Fruit fly (Drosophila melanogaster) whole organism, wandering third instar larva: ENCODE measurements around the gene CG7142.

Experiments
- Abd-B ChIP-seq: fragments of >200 bp; optimal IDR thresholded peaks from 2 replicates; lab custom pipeline; 2017; ENCODE audit warnings: missing biosample characterization, missing genetic modification characterization
- CG32264 ChIP-seq: fragments of 200-800 bp; sonication (Bioruptor generic); optimal IDR thresholded peaks from 2 replicates; lab custom pipeline; 2016; ENCODE audit warnings: missing biosample characterization, missing genetic modification characterization
- CrebA ChIP-seq: fragments of 200-800 bp; sonication (Bioruptor generic); optimal IDR thresholded peaks from 2 replicates; lab custom pipeline; 2016; ENCODE audit warnings: missing biosample characterization, mild to moderate bottlenecking, missing genetic modification characterization, borderline replicate concordance
- Dfd ChIP-seq: fragments of >200 bp; optimal IDR thresholded peaks from 2 replicates; lab custom pipeline; 2017; ENCODE audit warnings: missing biosample characterization, missing genetic modification characterization
- Dif ChIP-seq: fragments of 200-275, 200-300 bp; sonication (Bioruptor generic); optimal IDR thresholded peaks from 2 replicates; lab custom pipeline; 2018; ENCODE audit warnings: missing biosample characterization, missing genetic modification characterization; ENCODE audit not compliant: partially characterized antibody
- GATAd ChIP-seq: sonication (Bioruptor generic); optimal IDR thresholded peaks from 2 replicates; lab custom pipeline; 2016; ENCODE audit warnings: missing biosample characterization, missing genetic modification characterization
- Hnf4 ChIP-seq: fragments of 200-800 bp; sonication (Bioruptor generic); optimal IDR thresholded peaks from 2 replicates; lab custom pipeline; 2016; ENCODE audit warnings: missing biosample characterization, mild to moderate bottlenecking, missing genetic modification characterization
- Hr78 ChIP-seq: fragments of >200 bp; optimal IDR thresholded peaks from 2 replicates; lab custom pipeline; 2017; ENCODE audit warnings: missing biosample characterization, missing genetic modification characterization
- Hr83 ChIP-seq: fragments of 200-300 bp; sonication (Bioruptor generic); optimal IDR thresholded peaks from 2 replicates; lab custom pipeline; 2016; ENCODE audit warnings: missing biosample characterization, mild to moderate bottlenecking, missing genetic modification characterization, moderate library complexity; ENCODE audit not compliant: poor library complexity, severe bottlenecking
- Jra ChIP-seq: sonication (Bioruptor generic); optimal IDR thresholded peaks from 2 replicates; lab custom pipeline; 2016; ENCODE audit warnings: missing biosample characterization, missing genetic modification characterization
- Mio ChIP-seq: sonication (Bioruptor generic); optimal IDR thresholded peaks from 2 replicates; lab custom pipeline; 2016; ENCODE audit warnings: missing biosample characterization, missing genetic modification characterization
- Myc ChIP-seq: fragments of >200 bp; optimal IDR thresholded peaks from 2 replicates; lab custom pipeline; 2017
- N ChIP-seq: fragments of >200 bp; optimal IDR thresholded peaks from 2 replicates; lab custom pipeline; 2018; ENCODE audit warnings: missing biosample characterization, missing external identifiers, missing genetic modification characterization
- OdsH ChIP-seq: fragments of 200-800 bp; sonication (Bioruptor generic); optimal IDR thresholded peaks from 2 replicates; lab custom pipeline; 2016; ENCODE audit warnings: missing biosample characterization, mild to moderate bottlenecking, missing genetic modification characterization
- Rel ChIP-seq, 2 experiments: fragments of 200-800 bp; sonication (Bioruptor generic) in 1 of 2; optimal IDR thresholded peaks; 2 replicates in 1 of 2; 3 replicates in 1 of 2; lab custom pipeline; 2016 to 2019; ENCODE audit warnings: mild to moderate bottlenecking in 2 of 2, missing biosample characterization in 2 of 2, missing genetic modification characterization in 2 of 2, moderate library complexity in 1 of 2
- Sp1 ChIP-seq: fragments of 200-800 bp; sonication (Bioruptor generic); optimal IDR thresholded peaks from 3 replicates; lab custom pipeline; 2019; ENCODE audit warnings: missing biosample characterization, mild to moderate bottlenecking, missing genetic modification characterization, moderate library complexity
- Vsx2 ChIP-seq: fragments of 200-300, 225-300 bp; sonication (Bioruptor generic); optimal IDR thresholded peaks from 2 replicates; lab custom pipeline; 2018; ENCODE audit warnings: missing biosample characterization, missing genetic modification characterization; ENCODE audit not compliant: partially characterized antibody
- br ChIP-seq: fragments of 200-800 bp; sonication (Bioruptor generic); optimal IDR thresholded peaks from 2 replicates; lab custom pipeline; 2016; ENCODE audit warnings: missing biosample characterization, missing genetic modification characterization
- brk ChIP-seq: fragments of 200-800 bp; sonication (Bioruptor generic); optimal IDR thresholded peaks from 2 replicates; lab custom pipeline; 2016; ENCODE audit warnings: missing biosample characterization, mild to moderate bottlenecking, missing genetic modification characterization
- dl ChIP-seq, 2 experiments: fragments of 175-275, 200-275 bp in 1 of 2; fragments of 200-275 bp in 1 of 2; sonication (Bioruptor generic); optimal IDR thresholded peaks; lab custom pipeline; 2018; ENCODE audit warnings: mild to moderate bottlenecking in 2 of 2, missing biosample characterization in 2 of 2, missing genetic modification characterization in 2 of 2, moderate library complexity in 2 of 2; ENCODE audit not compliant: partially characterized antibody in 2 of 2, insufficient read depth in 1 of 2
- dsf ChIP-seq: sonication (Bioruptor generic); optimal IDR thresholded peaks from 2 replicates; lab custom pipeline; 2016; ENCODE audit warnings: missing biosample characterization, missing genetic modification characterization, borderline replicate concordance
- ey ChIP-seq: fragments of 200-800 bp; sonication (Bioruptor generic); optimal IDR thresholded peaks from 2 replicates; lab custom pipeline; 2016; ENCODE audit warnings: missing biosample characterization, missing genetic modification characterization
- h ChIP-seq: fragments of 200-800 bp; sonication (Bioruptor generic); optimal IDR thresholded peaks from 3 replicates; lab custom pipeline; 2016; ENCODE audit warnings: missing biosample characterization, mild to moderate bottlenecking, missing genetic modification characterization
- lola ChIP-seq: fragments of >200 bp; optimal IDR thresholded peaks from 2 replicates; lab custom pipeline; 2017; ENCODE audit warnings: missing biosample characterization, missing genetic modification characterization
- psq ChIP-seq: fragments of 200-800 bp; sonication (Bioruptor generic); optimal IDR thresholded peaks from 3 replicates; lab custom pipeline; 2017; ENCODE audit warnings: missing biosample characterization, mild to moderate bottlenecking, missing genetic modification characterization, moderate library complexity
- rgr ChIP-seq: fragments of 200-800 bp; sonication (Bioruptor generic); optimal IDR thresholded peaks from 3 replicates; lab custom pipeline; 2016; ENCODE audit warnings: missing biosample characterization, mild to moderate bottlenecking, missing genetic modification characterization
- sage ChIP-seq: fragments of 200-800 bp; sonication (Bioruptor generic); optimal IDR thresholded peaks from 2 replicates; lab custom pipeline; 2016; ENCODE audit warnings: missing biosample characterization, mild to moderate bottlenecking, missing genetic modification characterization
- sv ChIP-seq: fragments of 200-800 bp; sonication (Bioruptor generic); optimal IDR thresholded peaks from 3 replicates; lab custom pipeline; 2016; ENCODE audit warnings: missing biosample characterization, missing genetic modification characterization
- usp ChIP-seq: fragments of >200 bp; optimal IDR thresholded peaks from 2 replicates; lab custom pipeline; 2017; ENCODE audit warnings: missing biosample characterization, missing genetic modification characterization
- woc ChIP-seq: sonication (Bioruptor generic); optimal IDR thresholded peaks from 2 replicates; lab custom pipeline; 2016; ENCODE audit warnings: missing biosample characterization, mild to moderate bottlenecking, missing genetic modification characterization

The CG7142 gene

DNA sequence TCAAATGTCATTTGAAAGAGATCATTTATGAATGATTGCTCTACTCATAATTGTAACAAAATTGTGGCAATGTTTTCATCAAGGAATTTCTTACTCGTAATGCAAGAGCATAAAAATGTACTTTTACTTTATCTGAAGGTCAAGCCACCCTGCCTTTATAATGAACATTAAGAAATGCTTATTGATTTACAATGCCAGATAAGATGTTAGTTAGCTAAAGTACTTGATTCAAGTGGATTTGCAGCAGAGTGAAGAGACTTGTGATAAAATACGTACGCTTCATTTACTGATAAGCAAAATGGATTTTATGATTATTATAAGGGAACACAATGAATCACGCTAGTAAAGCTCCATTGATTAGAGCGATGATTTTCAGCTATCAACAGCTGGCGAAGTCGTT lies 12.5 kb upstream of the CG7142 start:
- TF ChIP-seq Hr83 (GFP tag; lab: Kevin White, UChicago), result no peak
- no peak for TF ChIP-seq Hr78
- no peak for TF ChIP-seq CG32264
- no peak for TF ChIP-seq sv (GFP tag; lab: Kevin White, UChicago)
- TF ChIP-seq usp (GFP tag; lab: Kevin White, UChicago), result no peak
- TF ChIP-seq h, result peak; percentile 1

DNA sequence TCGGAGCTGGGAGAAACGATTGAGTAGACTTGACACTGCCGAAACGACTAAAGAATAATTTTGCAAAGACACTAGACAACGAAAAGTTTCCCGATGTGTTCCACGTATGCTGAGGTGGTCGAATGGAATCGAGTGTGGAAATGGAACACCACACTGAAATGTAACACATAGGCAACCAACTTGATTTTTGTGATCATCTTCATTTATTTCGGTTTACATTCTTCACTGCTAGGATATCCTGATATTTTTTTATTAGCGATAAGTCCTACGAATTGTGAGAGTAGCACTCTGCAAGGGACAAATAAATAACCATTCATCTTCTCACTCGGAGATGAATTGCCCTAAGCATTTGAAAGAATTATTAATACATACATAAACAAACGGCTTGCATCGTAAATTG lies 9.4 kb upstream of the CG7142 start, which contains the start of gene CG7131:
CG7131 (minus strand) TSS at position 101 of the 400 bp plus-strand sequence.
- TF ChIP-seq dl (GFP tag; optimal IDR thresholded peaks at IDR 0.05; lab: Kevin White, UChicago; ENCODE audit: insufficient read depth in 1 of 2, partially characterized antibody in 2 of 2) (no peak), ey (GFP tag; lab: Kevin White, UChicago) (no peak), Hr78 (no peak), rgr (no peak), brk (no peak), sage (GFP tag; lab: Kevin White, UChicago) (no peak), psq (GFP tag; lab: Kevin White, UChicago) (no peak), Myc (lab: Kevin White, UChicago) (no peak), Mio (no peak), Dif (GFP tag; lab: Kevin White, UChicago) (no peak), Sp1 (no peak), CG32264 (no peak)

DNA sequence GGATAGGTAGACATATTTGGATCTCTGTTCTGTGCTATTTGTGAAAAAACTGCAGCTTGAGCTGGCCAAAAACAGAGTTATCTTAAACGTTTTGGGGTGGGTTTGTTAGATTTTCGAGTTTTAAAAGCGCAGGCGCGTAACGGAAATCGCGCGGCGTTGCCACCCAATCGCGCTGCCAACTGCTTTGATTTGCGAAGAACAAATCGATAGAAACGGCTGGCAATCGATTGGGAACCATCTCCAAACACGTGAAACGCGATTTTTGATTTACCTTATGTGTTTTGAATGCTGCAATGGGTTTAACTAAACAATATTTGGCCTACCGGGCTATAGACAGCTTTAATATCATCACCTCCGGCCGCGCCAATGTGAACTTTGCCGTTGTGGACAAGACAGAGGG lies 4.1 kb upstream of the CG7142 start, which contains the start of the genes CG14312 and CG8064:
CG14312 (minus strand) TSS at position 88 of the 400 bp plus-strand sequence.
CG8064 (plus strand) TSS at position 220 of the 400 bp plus-strand sequence.
- TF ChIP-seq Hr83 (GFP tag; lab: Kevin White, UChicago) (no peak), CrebA (no peak), Rel (GFP tag; optimal IDR thresholded peaks at IDR 0.05; lab: Kevin White, UChicago) (no peak), Rel (tag; optimal IDR thresholded peaks at IDR 0.05; lab: Kevin White, UChicago) (peak; percentile 27), brk (no peak), psq (GFP tag; lab: Kevin White, UChicago) (no peak)

DNA sequence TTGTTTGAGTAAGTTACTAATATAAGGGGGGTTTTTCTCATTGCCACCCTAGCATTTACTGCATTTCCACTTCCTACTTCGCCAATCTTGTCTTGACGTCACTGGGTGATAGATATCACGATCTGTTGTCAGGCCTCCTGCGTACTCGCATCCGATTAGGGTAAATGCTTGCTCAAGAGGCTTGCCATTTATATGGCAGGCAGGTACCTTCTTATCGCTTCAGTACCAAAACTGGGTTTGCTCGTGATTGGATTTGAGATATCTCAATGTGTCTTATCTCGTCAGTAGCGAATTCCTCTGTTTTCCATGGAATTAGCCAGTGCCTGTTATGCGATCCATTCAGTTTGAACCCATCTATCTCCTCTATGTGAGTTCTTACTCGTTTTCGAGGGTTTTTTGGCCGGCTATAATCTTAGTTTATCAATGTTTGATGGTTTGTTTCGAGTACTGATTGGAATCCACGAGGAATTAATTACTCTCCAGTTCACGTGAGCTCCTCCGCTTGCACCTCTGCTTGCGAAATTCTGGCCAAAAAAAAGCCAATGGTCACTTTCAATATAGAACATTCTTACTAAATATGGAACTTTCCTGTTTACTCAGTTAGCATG lies 1.6 kb upstream of the CG7142 start:
- TF ChIP-seq Abd-B (GFP tag; lab: Kevin White, UChicago) (no peak), Rel (GFP tag; optimal IDR thresholded peaks at IDR 0.05; lab: Kevin White, UChicago) (no peak), Rel (tag; optimal IDR thresholded peaks at IDR 0.05; lab: Kevin White, UChicago) (peak; percentile 3)
- TF ChIP-seq, all 38 proteins: peak for 1

DNA sequence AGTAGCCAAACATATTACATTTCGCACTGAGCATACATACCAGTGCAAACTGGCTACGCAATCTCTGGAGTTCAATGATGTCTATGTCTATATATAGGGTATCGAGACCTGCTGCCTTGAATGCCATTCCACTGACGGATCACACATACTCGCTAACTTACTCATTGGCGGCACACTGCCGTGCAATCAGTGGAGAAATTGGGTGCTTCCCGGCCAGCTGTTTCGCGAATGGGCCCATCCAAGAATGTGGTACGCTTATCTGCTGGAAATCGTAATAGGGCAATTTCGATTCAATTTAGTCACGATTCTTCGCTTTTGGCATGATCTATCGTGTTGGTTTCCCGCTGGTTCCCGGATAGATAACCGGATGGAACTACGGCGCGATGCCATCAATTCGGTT lies 811 bp upstream of the CG7142 start:
- no peak for TF ChIP-seq woc (GFP tag; lab: Kevin White, UChicago)
- TF ChIP-seq Rel (GFP tag; optimal IDR thresholded peaks at IDR 0.05; lab: Kevin White, UChicago), result no peak
- peak; percentile 98 for TF ChIP-seq Rel (tag; optimal IDR thresholded peaks at IDR 0.05; lab: Kevin White, UChicago)
- peak; percentile 11 for TF ChIP-seq h

DNA sequence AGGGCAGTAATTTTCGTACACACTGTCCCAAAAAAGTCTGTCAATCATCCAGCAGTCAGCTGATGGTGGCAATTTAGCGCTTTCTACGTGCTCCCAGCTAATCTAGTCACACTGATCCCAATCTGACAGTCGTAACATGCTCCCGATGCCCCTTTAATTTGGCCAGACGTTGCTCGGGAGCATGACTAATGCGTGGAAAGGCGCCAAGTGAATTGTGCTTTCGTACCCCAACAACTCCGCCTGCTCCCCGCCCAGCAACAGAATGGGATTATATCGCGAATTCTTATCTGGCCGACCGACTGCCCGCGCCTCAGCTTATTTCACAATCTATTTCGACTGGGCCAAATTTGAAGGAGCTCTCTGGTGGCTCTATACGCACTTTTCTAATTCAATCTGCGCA lies 1.9 kb downstream of the CG7142 start:
- TF ChIP-seq Abd-B (GFP tag; lab: Kevin White, UChicago) (no peak), h (peak; percentile 79), Rel (GFP tag; optimal IDR thresholded peaks at IDR 0.05; lab: Kevin White, UChicago) (no peak), Rel (tag; optimal IDR thresholded peaks at IDR 0.05; lab: Kevin White, UChicago) (peak; percentile 61)
- TF ChIP-seq, all 38 proteins: peak for 2

DNA sequence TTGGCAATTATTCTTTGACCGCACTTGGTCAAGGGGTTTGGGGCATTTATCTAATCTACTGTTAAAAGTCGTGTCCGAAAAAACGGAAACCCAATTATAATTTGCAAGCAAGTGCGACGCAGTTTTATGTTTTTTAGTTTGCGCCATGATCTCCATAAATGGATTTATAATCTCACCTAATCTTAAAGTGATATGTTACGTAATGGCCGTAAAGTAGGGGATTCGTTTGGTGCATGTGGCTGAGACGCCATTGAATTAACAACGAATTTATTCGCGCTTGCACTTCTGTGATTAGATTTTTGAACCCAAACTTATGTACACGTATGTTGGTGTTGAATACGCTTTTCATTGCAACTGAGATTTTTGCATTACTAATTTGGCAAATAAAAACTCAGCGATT lies 2.6 kb downstream of the CG7142 start:
- no peak for TF ChIP-seq ey (GFP tag; lab: Kevin White, UChicago)
- TF ChIP-seq br (GFP tag; lab: Kevin White, UChicago), result no peak
- no peak for TF ChIP-seq CrebA
- TF ChIP-seq OdsH (GFP tag; lab: Kevin White, UChicago), result no peak

DNA sequence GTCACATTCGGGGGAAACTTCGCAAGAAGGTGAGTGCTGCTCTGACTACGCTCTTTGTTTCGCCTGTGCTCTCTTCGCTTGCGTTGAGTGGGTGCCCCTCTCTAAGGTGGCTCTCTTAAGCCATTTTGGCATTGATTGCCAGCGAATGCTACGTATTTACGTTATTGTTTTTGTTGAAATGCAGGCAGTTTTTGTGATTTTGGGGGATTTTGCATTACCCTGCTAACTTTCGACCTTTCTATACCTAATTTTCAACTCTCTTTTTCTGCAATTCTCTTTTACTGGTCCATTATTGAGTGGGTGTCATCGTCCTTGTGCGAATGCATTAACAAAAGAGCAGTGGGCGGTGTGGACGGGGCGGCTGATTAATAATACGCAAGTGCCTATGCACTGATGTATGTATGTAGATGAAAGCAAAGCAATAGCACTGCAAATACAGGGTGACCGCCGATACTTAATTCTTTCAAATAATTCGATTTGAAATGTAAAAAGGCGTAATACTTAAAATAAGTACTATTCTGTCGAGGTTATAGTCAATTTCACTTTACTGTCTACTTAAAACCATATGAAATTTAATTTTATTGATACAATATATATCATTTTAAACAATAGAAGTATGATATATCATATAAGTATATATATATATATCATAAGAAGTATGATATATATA lies 4.1 kb downstream of the CG7142 start:
- TF ChIP-seq sage (GFP tag; lab: Kevin White, UChicago) (peak; percentile 30), lola (GFP tag; lab: Kevin White, UChicago) (no peak), Hr78 (no peak), psq (GFP tag; lab: Kevin White, UChicago) (peak; percentile 38), Dfd (GFP tag; lab: Kevin White, UChicago) (no peak), Jra (GFP tag; lab: Kevin White, UChicago) (no peak), OdsH (GFP tag; lab: Kevin White, UChicago) (no peak), dsf (GFP tag; lab: Kevin White, UChicago) (no peak), Hr83 (GFP tag; lab: Kevin White, UChicago) (no peak), h (no peak), CG32264 (no peak), br (GFP tag; lab: Kevin White, UChicago) (no peak), Hnf4 (GFP tag; lab: Kevin White, UChicago) (no peak), Vsx2 (GFP tag; lab: Kevin White, UChicago) (no peak), brk (no peak), Abd-B (GFP tag; lab: Kevin White, UChicago) (no peak), sv (GFP tag; lab: Kevin White, UChicago) (no peak), GATAd (GFP tag; lab: Kevin White, UChicago) (no peak), ey (GFP tag; lab: Kevin White, UChicago) (no peak), dl (GFP tag; optimal IDR thresholded peaks at IDR 0.05; lab: Kevin White, UChicago; ENCODE audit: insufficient read depth in 1 of 2, partially characterized antibody in 2 of 2) (peak; percentile 79 to 92), N (GFP tag; lab: Kevin White, UChicago) (no peak), Mio (no peak)
